Fruit fly (Drosophila melanogaster) whole organism, wandering third instar larva: ENCODE data around the gene ninaE.
A peak's percentile ranks its signal among the peaks of the same experiment; 100 is the strongest.

Experiments used
- Abd-B ChIP-seq: fragments of >200 bp; optimal IDR thresholded peaks from 2 replicates; lab custom pipeline; 2017; ENCODE audit warnings: missing biosample characterization, missing genetic modification characterization
- CG32264 ChIP-seq: fragments of 200-800 bp; sonication (Bioruptor generic); optimal IDR thresholded peaks from 2 replicates; lab custom pipeline; 2016; ENCODE audit warnings: missing biosample characterization, missing genetic modification characterization
- CG9705 ChIP-seq: fragments of 200-800 bp; sonication (Bioruptor generic); optimal IDR thresholded peaks from 2 replicates; lab custom pipeline; 2018; ENCODE audit warnings: missing biosample characterization, mild to moderate bottlenecking, missing genetic modification characterization
- CrebA ChIP-seq: fragments of 200-800 bp; sonication (Bioruptor generic); optimal IDR thresholded peaks from 2 replicates; lab custom pipeline; 2016; ENCODE audit warnings: missing biosample characterization, mild to moderate bottlenecking, missing genetic modification characterization, borderline replicate concordance
- Dfd ChIP-seq: fragments of >200 bp; optimal IDR thresholded peaks from 2 replicates; lab custom pipeline; 2017; ENCODE audit warnings: missing biosample characterization, missing genetic modification characterization
- Dif ChIP-seq: fragments of 200-275, 200-300 bp; sonication (Bioruptor generic); optimal IDR thresholded peaks from 2 replicates; lab custom pipeline; 2018; ENCODE audit warnings: missing biosample characterization, missing genetic modification characterization; ENCODE audit not compliant: partially characterized antibody
- GATAd ChIP-seq: sonication (Bioruptor generic); optimal IDR thresholded peaks from 2 replicates; lab custom pipeline; 2016; ENCODE audit warnings: missing biosample characterization, missing genetic modification characterization
- HLH106 ChIP-seq: fragments of 200-800 bp; optimal IDR thresholded peaks from 3 replicates; lab custom pipeline; 2019; ENCODE audit warnings: missing biosample characterization, mild to moderate bottlenecking, missing genetic modification characterization, moderate library complexity
- Hnf4 ChIP-seq: fragments of 200-800 bp; sonication (Bioruptor generic); optimal IDR thresholded peaks from 2 replicates; lab custom pipeline; 2016; ENCODE audit warnings: missing biosample characterization, mild to moderate bottlenecking, missing genetic modification characterization
- Hr78 ChIP-seq: fragments of >200 bp; optimal IDR thresholded peaks from 2 replicates; lab custom pipeline; 2017; ENCODE audit warnings: missing biosample characterization, missing genetic modification characterization
- Hr83 ChIP-seq: fragments of 200-300 bp; sonication (Bioruptor generic); optimal IDR thresholded peaks from 2 replicates; lab custom pipeline; 2016; ENCODE audit warnings: missing biosample characterization, mild to moderate bottlenecking, missing genetic modification characterization, moderate library complexity; ENCODE audit not compliant: poor library complexity, severe bottlenecking
- Jra ChIP-seq: sonication (Bioruptor generic); optimal IDR thresholded peaks from 2 replicates; lab custom pipeline; 2016; ENCODE audit warnings: missing biosample characterization, missing genetic modification characterization
- Mio ChIP-seq: sonication (Bioruptor generic); optimal IDR thresholded peaks from 2 replicates; lab custom pipeline; 2016; ENCODE audit warnings: missing biosample characterization, missing genetic modification characterization
- Myc ChIP-seq: fragments of >200 bp; optimal IDR thresholded peaks from 2 replicates; lab custom pipeline; 2017
- N ChIP-seq: fragments of >200 bp; optimal IDR thresholded peaks from 2 replicates; lab custom pipeline; 2018; ENCODE audit warnings: missing biosample characterization, missing external identifiers, missing genetic modification characterization
- OdsH ChIP-seq: fragments of 200-800 bp; sonication (Bioruptor generic); optimal IDR thresholded peaks from 2 replicates; lab custom pipeline; 2016; ENCODE audit warnings: missing biosample characterization, mild to moderate bottlenecking, missing genetic modification characterization
- Rel ChIP-seq, 2 experiments: fragments of 200-800 bp; sonication (Bioruptor generic) in 1 of 2; optimal IDR thresholded peaks; 2 replicates in 1 of 2; 3 replicates in 1 of 2; lab custom pipeline; 2016 to 2019; ENCODE audit warnings: mild to moderate bottlenecking in 2 of 2, missing biosample characterization in 2 of 2, missing genetic modification characterization in 2 of 2, moderate library complexity in 1 of 2
- Sp1 ChIP-seq: fragments of 200-800 bp; sonication (Bioruptor generic); optimal IDR thresholded peaks from 3 replicates; lab custom pipeline; 2019; ENCODE audit warnings: missing biosample characterization, mild to moderate bottlenecking, missing genetic modification characterization, moderate library complexity
- Vsx2 ChIP-seq: fragments of 200-300, 225-300 bp; sonication (Bioruptor generic); optimal IDR thresholded peaks from 2 replicates; lab custom pipeline; 2018; ENCODE audit warnings: missing biosample characterization, missing genetic modification characterization; ENCODE audit not compliant: partially characterized antibody
- br ChIP-seq: fragments of 200-800 bp; sonication (Bioruptor generic); optimal IDR thresholded peaks from 2 replicates; lab custom pipeline; 2016; ENCODE audit warnings: missing biosample characterization, missing genetic modification characterization
- brk ChIP-seq: fragments of 200-800 bp; sonication (Bioruptor generic); optimal IDR thresholded peaks from 2 replicates; lab custom pipeline; 2016; ENCODE audit warnings: missing biosample characterization, mild to moderate bottlenecking, missing genetic modification characterization
- dmrt93B ChIP-seq: fragments of 200-800 bp; sonication (Bioruptor generic); optimal IDR thresholded peaks from 2 replicates; lab custom pipeline; 2018; ENCODE audit warnings: missing biosample characterization, mild to moderate bottlenecking, missing genetic modification characterization
- dsf ChIP-seq: sonication (Bioruptor generic); optimal IDR thresholded peaks from 2 replicates; lab custom pipeline; 2016; ENCODE audit warnings: missing biosample characterization, missing genetic modification characterization, borderline replicate concordance
- ey ChIP-seq: fragments of 200-800 bp; sonication (Bioruptor generic); optimal IDR thresholded peaks from 2 replicates; lab custom pipeline; 2016; ENCODE audit warnings: missing biosample characterization, missing genetic modification characterization
- foxo ChIP-seq, 2 experiments: fragments of 200-800 bp; sonication (Bioruptor generic); optimal IDR thresholded peaks; 2 replicates in 1 of 2; 3 replicates in 1 of 2; lab custom pipeline; 2016 to 2017; ENCODE audit warnings: missing biosample characterization in 2 of 2, missing genetic modification characterization in 2 of 2
- fru ChIP-seq: fragments of 200-800 bp; sonication (Bioruptor generic); optimal IDR thresholded peaks from 3 replicates; lab custom pipeline; 2016; ENCODE audit warnings: missing biosample characterization, mild to moderate bottlenecking, missing genetic modification characterization
- h ChIP-seq: fragments of 200-800 bp; sonication (Bioruptor generic); optimal IDR thresholded peaks from 3 replicates; lab custom pipeline; 2016; ENCODE audit warnings: missing biosample characterization, mild to moderate bottlenecking, missing genetic modification characterization
- jim ChIP-seq: fragments of 175-275, 200-325 bp; sonication (Bioruptor generic); optimal IDR thresholded peaks from 2 replicates; lab custom pipeline; 2016; ENCODE audit warnings: missing biosample characterization, mild to moderate bottlenecking, missing genetic modification characterization
- lola ChIP-seq: fragments of >200 bp; optimal IDR thresholded peaks from 2 replicates; lab custom pipeline; 2017; ENCODE audit warnings: missing biosample characterization, missing genetic modification characterization
- pan ChIP-seq: fragments of >200 bp; optimal IDR thresholded peaks from 2 replicates; lab custom pipeline; 2017
- psq ChIP-seq: fragments of 200-800 bp; sonication (Bioruptor generic); optimal IDR thresholded peaks from 3 replicates; lab custom pipeline; 2017; ENCODE audit warnings: missing biosample characterization, mild to moderate bottlenecking, missing genetic modification characterization, moderate library complexity
- rgr ChIP-seq: fragments of 200-800 bp; sonication (Bioruptor generic); optimal IDR thresholded peaks from 3 replicates; lab custom pipeline; 2016; ENCODE audit warnings: missing biosample characterization, mild to moderate bottlenecking, missing genetic modification characterization
- sage ChIP-seq: fragments of 200-800 bp; sonication (Bioruptor generic); optimal IDR thresholded peaks from 2 replicates; lab custom pipeline; 2016; ENCODE audit warnings: missing biosample characterization, mild to moderate bottlenecking, missing genetic modification characterization
- sv ChIP-seq: fragments of 200-800 bp; sonication (Bioruptor generic); optimal IDR thresholded peaks from 3 replicates; lab custom pipeline; 2016; ENCODE audit warnings: missing biosample characterization, missing genetic modification characterization
- tai ChIP-seq: sonication (Bioruptor generic); optimal IDR thresholded peaks from 2 replicates; lab custom pipeline; 2016; ENCODE audit warnings: missing biosample characterization, missing genetic modification characterization
- usp ChIP-seq: fragments of >200 bp; optimal IDR thresholded peaks from 2 replicates; lab custom pipeline; 2017; ENCODE audit warnings: missing biosample characterization, missing genetic modification characterization
- woc ChIP-seq: sonication (Bioruptor generic); optimal IDR thresholded peaks from 2 replicates; lab custom pipeline; 2016; ENCODE audit warnings: missing biosample characterization, mild to moderate bottlenecking, missing genetic modification characterization

ninaE gene

DNA sequence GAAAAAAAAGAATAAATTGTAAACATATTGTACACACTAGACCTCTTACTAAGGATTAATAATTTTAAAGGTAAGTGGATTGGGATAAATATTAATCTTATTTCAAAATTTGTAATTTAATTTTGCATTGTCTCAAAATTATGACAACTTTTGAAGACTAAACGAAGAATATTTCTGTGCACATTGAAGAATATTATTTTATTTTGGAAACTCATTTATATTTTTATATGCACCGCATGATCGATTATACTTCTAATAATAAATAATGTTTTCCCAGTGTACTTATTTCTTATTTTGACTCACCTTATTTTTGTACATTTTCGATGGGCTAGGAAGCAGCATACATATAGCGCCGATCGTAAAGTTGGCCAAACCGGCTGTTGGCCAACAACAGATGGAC is 44.1 kb downstream of the ninaE start:
- no peak for TF ChIP-seq sv (GFP tag; lab: Kevin White, UChicago)
- no peak for TF ChIP-seq CG9705
- TF ChIP-seq Abd-B (GFP tag; lab: Kevin White, UChicago): no peak
- TF ChIP-seq foxo (GFP tag; optimal IDR thresholded peaks at IDR 0.05; lab: Kevin White, UChicago): no peak
- TF ChIP-seq rgr (GFP tag; lab: Kevin White, UChicago): no peak
- no peak for TF ChIP-seq GATAd (GFP tag; lab: Kevin White, UChicago)
- TF ChIP-seq lola (GFP tag; lab: Kevin White, UChicago): no peak
- no peak for TF ChIP-seq ey (GFP tag; lab: Kevin White, UChicago)
- no peak for TF ChIP-seq Sp1 (GFP tag; lab: Kevin White, UChicago)
- TF ChIP-seq brk (GFP tag; lab: Kevin White, UChicago): no peak
- TF ChIP-seq HLH106 (tag; lab: Kevin White, UChicago): no peak
- TF ChIP-seq Mio (GFP tag; lab: Kevin White, UChicago): no peak
- TF ChIP-seq woc (GFP tag; lab: Kevin White, UChicago): no peak

- TF ChIP-seq woc (GFP tag; lab: Kevin White, UChicago) (no peak), Dif (GFP tag; lab: Kevin White, UChicago) (no peak), CG9705 (no peak), foxo (GFP tag; optimal IDR thresholded peaks at IDR 0.05; lab: Kevin White, UChicago) (no peak), CG32264 (no peak), br (GFP tag; lab: Kevin White, UChicago) (no peak), jim (GFP tag; lab: Kevin White, UChicago) (no peak)
Measured at dm6 chr3R:19840545-19840944, 47.5 kb downstream of the ninaE start, which contains the start of gene CG31459. CG31459 (plus strand) TSS chr3R:19840845.

- TF ChIP-seq jim (GFP tag; lab: Kevin White, UChicago) (no peak), tai (GFP tag; lab: Kevin White, UChicago) (no peak), rgr (GFP tag; lab: Kevin White, UChicago) (no peak), Rel (GFP tag; optimal IDR thresholded peaks at IDR 0.05; lab: Kevin White, UChicago) (no peak), Rel (tag; optimal IDR thresholded peaks at IDR 0.05; lab: Kevin White, UChicago) (no peak), Hr78 (GFP tag; lab: Kevin White, UChicago) (no peak), Myc (lab: Kevin White, UChicago) (no peak), psq (no peak), Dif (GFP tag; lab: Kevin White, UChicago) (no peak), Mio (GFP tag; lab: Kevin White, UChicago) (no peak), HLH106 (tag; lab: Kevin White, UChicago) (no peak), sage (no peak), N (no peak), CrebA (no peak), h (GFP tag; lab: Kevin White, UChicago) (no peak), CG32264 (no peak), Hnf4 (GFP tag; lab: Kevin White, UChicago) (no peak)
Measured at dm6 chr3R:19838925-19839601, 48.9 kb downstream of the ninaE start.

dm6 chr3R:19836687-19837086 is 51.3 kb downstream of the ninaE start, which contains the start of gene bnl:
bnl (minus strand) TSS chr3R:19836817.
- TF ChIP-seq tai (GFP tag; lab: Kevin White, UChicago) (no peak), pan (no peak), Hnf4 (GFP tag; lab: Kevin White, UChicago) (peak; percentile 13), Sp1 (GFP tag; lab: Kevin White, UChicago) (no peak), GATAd (GFP tag; lab: Kevin White, UChicago) (no peak), sage (no peak), usp (GFP tag; lab: Kevin White, UChicago) (no peak), ey (GFP tag; lab: Kevin White, UChicago) (no peak), Jra (GFP tag; lab: Kevin White, UChicago) (no peak), psq (peak; percentile 7), jim (GFP tag; lab: Kevin White, UChicago) (peak; percentile 66), brk (GFP tag; lab: Kevin White, UChicago) (no peak), rgr (GFP tag; lab: Kevin White, UChicago) (peak; percentile 33), br (GFP tag; lab: Kevin White, UChicago) (peak; percentile 23), sv (GFP tag; lab: Kevin White, UChicago) (no peak), Dif (GFP tag; lab: Kevin White, UChicago) (peak; percentile 84), Hr78 (GFP tag; lab: Kevin White, UChicago) (no peak), Rel (GFP tag; optimal IDR thresholded peaks at IDR 0.05; lab: Kevin White, UChicago) (no peak), Rel (tag; optimal IDR thresholded peaks at IDR 0.05; lab: Kevin White, UChicago) (peak; percentile 56), dsf (GFP tag; lab: Kevin White, UChicago) (no peak), Abd-B (GFP tag; lab: Kevin White, UChicago) (no peak), Dfd (GFP tag; lab: Kevin White, UChicago) (no peak), HLH106 (tag; lab: Kevin White, UChicago) (no peak), CG32264 (no peak), Myc (lab: Kevin White, UChicago) (no peak), fru (GFP tag; lab: Kevin White, UChicago) (peak; percentile 5), Vsx2 (GFP tag; lab: Kevin White, UChicago) (peak; percentile 14), foxo (GFP tag; optimal IDR thresholded peaks at IDR 0.05; lab: Kevin White, UChicago) (peak in 1 of 2 experiments; percentile 17), Mio (GFP tag; lab: Kevin White, UChicago) (no peak), CG9705 (no peak), CrebA (no peak), woc (GFP tag; lab: Kevin White, UChicago) (no peak), Hr83 (GFP tag; lab: Kevin White, UChicago) (peak; percentile 79), lola (GFP tag; lab: Kevin White, UChicago) (no peak), OdsH (GFP tag; lab: Kevin White, UChicago) (no peak), dmrt93B (GFP tag; lab: Kevin White, UChicago) (no peak), h (GFP tag; lab: Kevin White, UChicago) (peak; percentile 49), N (no peak)
